Worm (Caenorhabditis elegans) whole organism, mixed stage, embryonic: ENCODE results near the gene act-2.

ENCODE experiments used
- M03D4.4 ChIP-seq: sonication (generic microtip); optimal IDR thresholded peaks from 2 replicates; lab custom pipeline; 2017; ENCODE audit warnings: mild to moderate bottlenecking, missing genetic modification characterization, missing compliant biosample characterization
- bed-3 ChIP-seq: fragments of 200-800 bp; sonication (Bioruptor generic); optimal IDR thresholded peaks from 3 replicates; lab custom pipeline; 2018; ENCODE audit warnings: mild to moderate bottlenecking, missing genetic modification characterization, moderate library complexity, missing compliant biosample characterization
- blmp-1 ChIP-seq: fragments of 150-350 bp; optimal IDR thresholded peaks from 2 replicates; lab custom pipeline; 2014; ENCODE audit warnings: missing biosample characterization, missing genetic modification characterization
- ceh-39 ChIP-seq: fragments of 150-350 bp; optimal IDR thresholded peaks from 2 replicates; lab custom pipeline; 2014; ENCODE audit warnings: missing biosample characterization, missing genetic modification characterization
- ceh-43 ChIP-seq: fragments of 200-800 bp; sonication (Bioruptor generic); optimal IDR thresholded peaks from 2 replicates; lab custom pipeline; 2018; ENCODE audit warnings: mild to moderate bottlenecking, missing genetic modification characterization, moderate library complexity, missing compliant biosample characterization
- ceh-83 ChIP-seq: fragments of 200-800 bp; sonication (Bioruptor generic); optimal IDR thresholded peaks from 2 replicates; lab custom pipeline; 2018; ENCODE audit warnings: mild to moderate bottlenecking, missing genetic modification characterization, missing compliant biosample characterization
- ces-1 ChIP-seq: fragments of 150-350 bp; optimal IDR thresholded peaks from 2 replicates; lab custom pipeline; 2014; ENCODE audit warnings: missing biosample characterization, missing genetic modification reagents, missing genetic modification characterization
- cnd-1 ChIP-seq: fragments of 200-800 bp; sonication (Bioruptor generic); optimal IDR thresholded peaks from 2 replicates; lab custom pipeline; 2018; ENCODE audit warnings: mild to moderate bottlenecking, missing genetic modification characterization, missing compliant biosample characterization
- drap-1 ChIP-seq: fragments of 200-800 bp; sonication (Bioruptor generic); optimal IDR thresholded peaks from 3 replicates; lab custom pipeline; 2018; ENCODE audit warnings: mild to moderate bottlenecking, missing genetic modification characterization, missing compliant biosample characterization
- elt-3 ChIP-seq: fragments of 150-350 bp; optimal IDR thresholded peaks from 2 replicates; lab custom pipeline; 2014; ENCODE audit warnings: missing biosample characterization, missing genetic modification characterization
- flh-1 ChIP-seq: fragments of 200-800 bp; sonication (Bioruptor generic); optimal IDR thresholded peaks from 2 replicates; lab custom pipeline; 2018; ENCODE audit warnings: mild to moderate bottlenecking, missing genetic modification characterization, moderate library complexity, missing compliant biosample characterization
- ham-2 ChIP-seq: fragments of 200-800 bp; sonication (Bioruptor generic); optimal IDR thresholded peaks from 2 replicates; lab custom pipeline; 2018; ENCODE audit warnings: mild to moderate bottlenecking, missing genetic modification characterization, missing compliant biosample characterization
- hlh-1 ChIP-seq: fragments of 150-350 bp; optimal IDR thresholded peaks from 2 replicates; lab custom pipeline; 2014; ENCODE audit warnings: missing biosample characterization, missing genetic modification reagents, missing genetic modification characterization
- lin-13 ChIP-seq: fragments of 150-350 bp; optimal IDR thresholded peaks from 2 replicates; lab custom pipeline; 2014; ENCODE audit warnings: missing biosample characterization, missing genetic modification characterization
- lin-32 ChIP-seq: fragments of 200-800 bp; sonication (Bioruptor generic); optimal IDR thresholded peaks from 2 replicates; lab custom pipeline; 2018; ENCODE audit warnings: mild to moderate bottlenecking, missing genetic modification characterization, missing compliant biosample characterization
- lsy-2 ChIP-seq: fragments of 150-350 bp; optimal IDR thresholded peaks from 2 replicates; lab custom pipeline; 2014; ENCODE audit warnings: missing biosample characterization, missing genetic modification characterization
- mab-5 ChIP-seq: fragments of 150-350 bp; optimal IDR thresholded peaks from 2 replicates; lab custom pipeline; 2014; ENCODE audit warnings: missing biosample characterization, missing genetic modification characterization
- mls-2 ChIP-seq: sonication (generic microtip); optimal IDR thresholded peaks from 2 replicates; lab custom pipeline; 2016; ENCODE audit warnings: mild to moderate bottlenecking, missing genetic modification characterization, moderate library complexity, missing compliant biosample characterization
- nhr-12 ChIP-seq: fragments of 150-350 bp; optimal IDR thresholded peaks from 2 replicates; lab custom pipeline; 2014; ENCODE audit warnings: missing biosample characterization, missing genetic modification characterization
- nhr-2 ChIP-seq: fragments of 150-350 bp; optimal IDR thresholded peaks from 2 replicates; lab custom pipeline; 2014; ENCODE audit warnings: missing biosample characterization, missing genetic modification characterization
- nhr-237 ChIP-seq: fragments of 150-350 bp; optimal IDR thresholded peaks from 2 replicates; lab custom pipeline; 2014; ENCODE audit warnings: missing biosample characterization, missing genetic modification characterization
- nhr-28 ChIP-seq: fragments of 150-350 bp; optimal IDR thresholded peaks from 2 replicates; lab custom pipeline; 2014; ENCODE audit warnings: missing biosample characterization, missing genetic modification characterization
- nhr-76 ChIP-seq: sonication (generic microtip); optimal IDR thresholded peaks from 2 replicates; lab custom pipeline; 2017; ENCODE audit warnings: missing biosample characterization, missing genetic modification characterization
- pha-4 ChIP-seq: fragments of 150-350 bp; optimal IDR thresholded peaks from 2 replicates; lab custom pipeline; 2018; ENCODE audit warnings: missing biosample characterization, missing genetic modification reagents, missing genetic modification characterization
- sem-2 ChIP-seq: fragments of 200-800 bp; sonication (Bioruptor generic); optimal IDR thresholded peaks from 2 replicates; lab custom pipeline; 2018; ENCODE audit warnings: mild to moderate bottlenecking, missing genetic modification characterization, missing compliant biosample characterization
- snpc-4 ChIP-seq: fragments of 150-350 bp; optimal IDR thresholded peaks from 2 replicates; lab custom pipeline; 2014; ENCODE audit warnings: missing biosample characterization, missing genetic modification characterization
- sptf-1 ChIP-seq: sonication (generic microtip); optimal IDR thresholded peaks from 2 replicates; lab custom pipeline; 2017; ENCODE audit warnings: mild to moderate bottlenecking, missing genetic modification characterization, moderate library complexity, missing compliant biosample characterization
- unc-120 ChIP-seq: sonication (generic microtip); optimal IDR thresholded peaks from 2 replicates; lab custom pipeline; 2017; ENCODE audit warnings: missing genetic modification characterization, missing compliant biosample characterization; ENCODE audit not compliant: poor library complexity, severe bottlenecking
- unc-39 ChIP-seq: fragments of 150-350 bp; optimal IDR thresholded peaks from 2 replicates; lab custom pipeline; 2014; ENCODE audit warnings: missing biosample characterization, missing genetic modification characterization
- zip-8 ChIP-seq: fragments of 150-350 bp; optimal IDR thresholded peaks from 2 replicates; lab custom pipeline; 2014; ENCODE audit warnings: missing biosample characterization, missing genetic modification characterization
- ztf-11 ChIP-seq: fragments of 150-350 bp; optimal IDR thresholded peaks from 2 replicates; lab custom pipeline; 2014; ENCODE audit warnings: missing biosample characterization, missing genetic modification characterization

Gene act-2

DNA sequence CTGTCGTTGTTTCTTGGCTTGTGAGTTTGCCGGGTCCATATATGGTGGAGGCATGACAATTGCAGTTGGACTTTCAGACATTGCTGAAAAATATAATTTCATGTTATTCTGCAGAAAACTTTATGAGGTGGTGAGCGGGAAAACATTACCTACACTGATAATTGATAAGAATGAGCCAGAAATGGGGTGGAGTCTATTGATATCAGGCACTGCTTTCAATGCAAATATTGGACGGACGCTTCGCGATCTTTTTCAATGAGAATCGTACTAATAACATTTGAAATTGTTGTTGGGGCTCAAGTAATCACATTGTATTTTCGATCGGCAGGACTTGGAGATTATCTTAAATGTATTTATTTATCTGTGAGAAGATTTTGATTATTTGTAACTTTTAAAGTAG is 18.8 kb downstream of the act-2 start, which contains the start of gene T04C12.1:
T04C12.1 (minus strand) TSS at position 90 of the 400 bp plus-strand sequence.
- TF ChIP-seq sptf-1 (no peak), sem-2 (GFP tag; lab: Kevin White, UChicago) (no peak)

DNA sequence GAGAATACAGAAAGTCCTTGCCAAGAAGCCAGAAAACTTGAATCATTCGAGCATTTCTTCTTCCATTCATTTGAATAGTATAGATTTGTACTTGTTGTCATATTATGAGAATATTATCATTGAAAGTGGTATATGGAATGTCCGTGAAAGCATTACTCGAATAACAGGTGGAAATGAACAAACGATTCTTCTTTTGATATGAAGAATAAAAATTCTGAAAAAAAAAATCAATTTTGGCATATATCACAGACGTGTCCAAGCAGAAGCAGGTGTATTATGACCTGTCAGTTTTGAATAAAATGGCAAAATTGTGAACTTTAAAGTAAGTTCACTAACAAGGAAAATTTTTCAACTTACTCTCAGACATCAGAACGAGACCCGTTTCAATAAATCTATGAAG is 20.9 kb downstream of the act-2 start, which contains the start of gene srh-75:
srh-75 (minus strand) TSS at position 101 of the 400 bp plus-strand sequence.
- TF ChIP-seq nhr-76 (tag; lab: Kevin White, UChicago) (no peak), ceh-43 (no peak), lin-13 (tag; lab: Kevin White, UChicago) (no peak), lsy-2 (tag; lab: Kevin White, UChicago) (no peak), ceh-39 (tag; lab: Kevin White, UChicago) (no peak), elt-3 (tag; lab: Kevin White, UChicago) (no peak), nhr-237 (tag; lab: Kevin White, UChicago) (no peak), ztf-11 (tag; lab: Kevin White, UChicago) (no peak)

DNA sequence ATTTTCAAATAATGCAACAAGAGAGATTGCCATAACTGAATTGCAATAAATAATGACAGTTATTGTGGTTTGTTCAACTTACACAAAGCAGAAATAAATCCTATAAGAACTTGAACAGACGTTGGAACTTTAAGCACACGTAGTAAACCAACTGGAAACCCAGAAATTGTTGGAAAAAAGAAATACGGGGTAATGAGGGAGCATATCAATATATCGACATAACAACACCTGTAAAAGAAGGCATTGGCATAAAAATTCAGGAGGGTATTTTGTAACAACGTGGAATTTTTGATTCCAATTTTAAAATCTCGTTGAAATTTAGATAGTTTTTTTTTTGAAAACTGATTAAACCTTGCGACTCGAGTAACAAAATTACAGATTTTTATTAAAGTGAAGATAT is 21.5 kb downstream of the act-2 start:
- TF ChIP-seq nhr-2 (tag; lab: Kevin White, UChicago): no peak
- no peak for TF ChIP-seq lin-32
- no peak for TF ChIP-seq nhr-237 (tag; lab: Kevin White, UChicago)
- no peak for TF ChIP-seq lin-13 (tag; lab: Kevin White, UChicago)
- TF ChIP-seq unc-120 (tag; lab: Kevin White, UChicago): no peak
- TF ChIP-seq M03D4.4 (tag; lab: Kevin White, UChicago): no peak
- TF ChIP-seq hlh-1 (tag; lab: Kevin White, UChicago): no peak
- no peak for TF ChIP-seq mab-5
- TF ChIP-seq sem-2 (GFP tag; lab: Kevin White, UChicago): no peak
- TF ChIP-seq unc-39 (tag; lab: Kevin White, UChicago): no peak
- no peak for TF ChIP-seq nhr-28 (tag; lab: Kevin White, UChicago)
- no peak for TF ChIP-seq ceh-43
- TF ChIP-seq lsy-2 (tag; lab: Kevin White, UChicago): no peak
- no peak for TF ChIP-seq sptf-1
- TF ChIP-seq ceh-83: no peak

DNA sequence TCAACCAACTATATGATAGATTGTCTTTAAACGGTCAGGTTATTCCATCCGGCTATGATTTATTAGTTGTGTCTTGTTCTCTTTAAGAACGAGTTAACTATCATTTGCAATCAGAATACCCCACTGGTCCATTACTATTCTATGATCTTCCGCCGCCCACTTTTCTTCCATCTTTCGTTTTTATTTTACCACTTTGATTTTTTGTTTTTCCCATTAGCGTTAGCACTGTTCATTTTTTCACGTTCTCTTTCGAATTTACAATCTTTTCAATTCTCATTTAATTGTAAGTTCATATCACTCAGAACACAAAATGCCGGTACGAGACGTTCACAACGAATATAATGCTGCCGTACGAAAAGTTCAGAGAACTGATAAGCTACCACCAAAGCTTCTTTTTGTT is 24.1 kb downstream of the act-2 start, which contains the start of gene T04C12.7:
T04C12.7 (plus strand) TSS at position 301 of the 400 bp plus-strand sequence.
- TF ChIP-seq flh-1 (GFP tag; lab: Kevin White, UChicago) (no peak), lsy-2 (tag; lab: Kevin White, UChicago) (no peak), ceh-83 (no peak), nhr-12 (tag; lab: Kevin White, UChicago) (no peak), blmp-1 (tag; lab: Kevin White, UChicago) (no peak), pha-4 (tag; lab: Kevin White, UChicago) (no peak), ceh-39 (tag; lab: Kevin White, UChicago) (no peak), ham-2 (GFP tag; lab: Kevin White, UChicago) (no peak), ceh-43 (no peak), hlh-1 (tag; lab: Kevin White, UChicago) (no peak), M03D4.4 (tag; lab: Kevin White, UChicago) (no peak), ztf-11 (tag; lab: Kevin White, UChicago) (no peak), nhr-237 (tag; lab: Kevin White, UChicago) (no peak), drap-1 (GFP tag; lab: Kevin White, UChicago) (no peak)
- TF ChIP-seq, all 35 proteins: peak for 0

DNA sequence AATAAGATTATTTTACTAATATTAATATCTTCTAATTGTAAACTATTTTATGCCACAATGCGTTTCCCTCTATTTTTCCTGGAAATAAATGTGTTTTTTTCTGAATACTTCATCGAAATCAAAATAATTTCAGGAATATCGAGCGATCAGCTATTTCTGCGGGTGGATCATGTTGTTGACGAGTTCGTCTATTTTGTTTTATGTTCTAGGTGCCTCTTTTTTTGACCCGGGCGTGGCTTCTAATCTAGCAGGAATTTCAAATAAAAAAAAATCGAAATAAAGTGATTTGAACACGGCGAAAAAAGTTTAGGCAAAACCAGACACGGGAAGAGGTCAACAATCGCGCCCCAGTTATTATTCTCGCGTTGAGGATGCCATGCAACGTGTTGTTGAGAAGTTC is 26.0 kb downstream of the act-2 start, which contains the start of gene T04C12.33:
T04C12.33 (plus strand) TSS at position 301 of the 400 bp plus-strand sequence.
- TF ChIP-seq lin-13 (tag; lab: Kevin White, UChicago) (no peak), mab-5 (no peak), sptf-1 (no peak), ces-1 (GFP tag; lab: Kevin White, UChicago) (no peak), drap-1 (GFP tag; lab: Kevin White, UChicago) (no peak), nhr-76 (tag; lab: Kevin White, UChicago) (no peak), cnd-1 (tag; lab: Kevin White, UChicago) (no peak), mls-2 (tag; lab: Kevin White, UChicago) (no peak), unc-39 (tag; lab: Kevin White, UChicago) (no peak), M03D4.4 (tag; lab: Kevin White, UChicago) (no peak), ceh-43 (no peak), pha-4 (tag; lab: Kevin White, UChicago) (no peak), zip-8 (tag; lab: Kevin White, UChicago) (no peak), snpc-4 (tag; lab: Kevin White, UChicago) (no peak), ztf-11 (tag; lab: Kevin White, UChicago) (no peak), hlh-1 (tag; lab: Kevin White, UChicago) (no peak), flh-1 (GFP tag; lab: Kevin White, UChicago) (no peak), bed-3 (GFP tag; lab: Kevin White, UChicago) (no peak)
